Worm (Caenorhabditis elegans): ENCODE results near the gene K09G1.1.

- no peak for TF ChIP-seq mep-1 (tag; optimal IDR thresholded peaks at IDR 0.05)
- TF ChIP-seq ztf-11 (tag; optimal IDR thresholded peaks at IDR 0.05), result no peak
- no peak for TF ChIP-seq lin-32 (GFP tag; optimal IDR thresholded peaks at IDR 0.05)
Observed at ce11 chrV:9609217-9609616, 25.9 kb downstream of the K09G1.1 start.
